Fruit fly (Drosophila melanogaster): ENCODE data around the gene CG4198.

The CG4198 gene

dm6 chrX:5363116-5363515 is 50.1 kb downstream of the CG4198 start:
- peak; percentile 2 for TF ChIP-seq HHEX (GFP tag; optimal IDR thresholded peaks at IDR 0.05)
- no peak for TF ChIP-seq CG4854 (GFP tag; optimal IDR thresholded peaks at IDR 0.05)
- TF ChIP-seq CG7987 (GFP tag; optimal IDR thresholded peaks at IDR 0.05), result no peak
- peak; percentile 39 for TF ChIP-seq CG18599 (GFP tag; optimal IDR thresholded peaks at IDR 0.05)
- no peak for TF ChIP-seq CG5180 (GFP tag; optimal IDR thresholded peaks at IDR 0.05)
- TF ChIP-seq crol (GFP tag; IDR thresholded peaks at IDR 0.05), result peak; percentile 64
- peak; percentile 51 for TF ChIP-seq CG13894 (tag; optimal IDR thresholded peaks at IDR 0.05)
- TF ChIP-seq ewg (GFP tag; optimal IDR thresholded peaks at IDR 0.05), result peak; percentile 60
- TF ChIP-seq CG10321 (GFP tag; IDR thresholded peaks at IDR 0.05), result no peak
- TF ChIP-seq unpg (GFP tag; optimal IDR thresholded peaks at IDR 0.05), result no peak
- peak; percentile 9 for TF ChIP-seq lab (GFP tag; optimal IDR thresholded peaks at IDR 0.05)
- peak; percentile 32; the same call in 1 of the 3 replicates for TF ChIP-seq row (GFP tag; IDR thresholded peaks at IDR 0.05)
- TF ChIP-seq CG15601 (tag; optimal IDR thresholded peaks at IDR 0.05), result no peak
- TF ChIP-seq oc (tag; optimal IDR thresholded peaks at IDR 0.05), result no peak
- TF ChIP-seq org-1 (GFP tag; optimal IDR thresholded peaks at IDR 0.05), result no peak
- TF ChIP-seq CG18619 (GFP tag; optimal IDR thresholded peaks at IDR 0.05), result peak; percentile 4
- peak; percentile 57 for TF ChIP-seq Hmr (GFP tag; optimal IDR thresholded peaks at IDR 0.05)
- TF ChIP-seq Blimp-1 (GFP tag; optimal IDR thresholded peaks at IDR 0.05), result no peak
- peak in 1 of 2 experiments; percentile 20 for TF ChIP-seq Trl (optimal IDR thresholded peaks at IDR 0.05)
- no peak for TF ChIP-seq Trl (GFP tag; optimal IDR thresholded peaks at IDR 0.05)

DNA sequence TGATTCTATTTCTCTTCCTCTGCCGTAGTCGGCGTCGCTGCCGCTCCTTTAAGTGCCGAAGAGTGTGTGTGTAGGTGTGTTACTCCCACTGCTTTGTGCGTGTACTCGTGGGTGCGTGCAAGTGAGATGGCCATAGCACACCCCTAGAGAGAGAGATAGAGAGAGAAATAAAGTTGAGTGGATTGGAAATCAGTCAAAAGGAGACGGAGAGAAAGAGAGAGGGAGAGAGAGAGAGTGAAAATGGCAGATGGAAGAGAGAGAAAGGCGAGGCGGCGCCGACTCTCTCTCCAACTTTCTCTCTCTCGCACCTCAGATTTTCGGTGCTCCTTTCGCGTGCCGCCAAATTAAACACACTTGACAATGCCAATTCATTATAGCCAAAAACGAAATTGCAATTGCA is 51.0 kb downstream of the CG4198 start:
- TF ChIP-seq CG11695 (GFP tag; IDR thresholded peaks at IDR 0.05), result no peak
- TF ChIP-seq cad (GFP tag; optimal IDR thresholded peaks at IDR 0.05), result no peak
- no peak for TF ChIP-seq p53 (GFP tag; optimal IDR thresholded peaks at IDR 0.05)
- TF ChIP-seq zen (tag; optimal IDR thresholded peaks at IDR 0.05), result peak; percentile 2
- no peak for TF ChIP-seq Sox102F (GFP tag; optimal IDR thresholded peaks at IDR 0.05)
- TF ChIP-seq CG32767 (GFP tag; IDR thresholded peaks at IDR 0.05), result no peak
- peak; percentile 60; the same call in 1 of the 2 replicates for TF ChIP-seq CG10321 (GFP tag; IDR thresholded peaks at IDR 0.05)
- TF ChIP-seq CG1647 (GFP tag; optimal IDR thresholded peaks at IDR 0.05), result no peak
- no peak for TF ChIP-seq CG17568 (GFP tag; optimal IDR thresholded peaks at IDR 0.05)
- no peak for TF ChIP-seq HmgD (GFP tag; optimal IDR thresholded peaks at IDR 0.05)
- peak; percentile 27 for TF ChIP-seq Deaf1 (tag; optimal IDR thresholded peaks at IDR 0.05)
- no peak for TF ChIP-seq CG10462 (GFP tag; optimal IDR thresholded peaks at IDR 0.05)
- no peak for TF ChIP-seq sob (GFP tag; IDR thresholded peaks at IDR 0.05)
- no peak for TF ChIP-seq cato (GFP tag; optimal IDR thresholded peaks at IDR 0.05; ENCODE audit: borderline replicate concordance)
- TF ChIP-seq NC2α (GFP tag; optimal IDR thresholded peaks at IDR 0.05), result no peak
- TF ChIP-seq hbn (GFP tag; IDR thresholded peaks at IDR 0.05; ENCODE audit: partially characterized antibody), result no peak
- no peak for TF ChIP-seq toy (GFP tag; IDR thresholded peaks at IDR 0.05)
- TF ChIP-seq tup (GFP tag; optimal IDR thresholded peaks at IDR 0.05), result no peak
- no peak for TF ChIP-seq slou (GFP tag; optimal IDR thresholded peaks at IDR 0.05)
- no peak for TF ChIP-seq CG31224 (GFP tag; IDR thresholded peaks at IDR 0.05)
- TF ChIP-seq shn (GFP tag; optimal IDR thresholded peaks at IDR 0.05), result no peak
- TF ChIP-seq Dp (GFP tag; optimal IDR thresholded peaks at IDR 0.05), result no peak
- no peak for TF ChIP-seq twi (tag; optimal IDR thresholded peaks at IDR 0.05)
- no peak for TF ChIP-seq Nf-YA (GFP tag; IDR thresholded peaks at IDR 0.05)
- no peak for TF ChIP-seq CG4854 (GFP tag; optimal IDR thresholded peaks at IDR 0.05)
- no peak for TF ChIP-seq wor (GFP tag; IDR thresholded peaks at IDR 0.05)
- TF ChIP-seq CG7372 (GFP tag; IDR thresholded peaks at IDR 0.05), result no peak
- no peak for TF ChIP-seq danr (GFP tag; IDR thresholded peaks at IDR 0.05)
- TF ChIP-seq CG3726 (GFP tag; IDR thresholded peaks at IDR 0.05), result no peak
- no peak for TF ChIP-seq CG8765 (GFP tag; IDR thresholded peaks at IDR 0.05)
- no peak for TF ChIP-seq Hr3 (GFP tag; optimal IDR thresholded peaks at IDR 0.05)
- no peak for TF ChIP-seq HLHmδ (GFP tag; optimal IDR thresholded peaks at IDR 0.05)
- TF ChIP-seq Camta (GFP tag; optimal IDR thresholded peaks at IDR 0.05), result no peak
- peak; percentile 59 for TF ChIP-seq Adf1 (GFP tag; IDR thresholded peaks at IDR 0.05)
